Fruit fly (Drosophila melanogaster): Measurements from ENCODE around the gene CG10949.

CG10949 gene

DNA sequence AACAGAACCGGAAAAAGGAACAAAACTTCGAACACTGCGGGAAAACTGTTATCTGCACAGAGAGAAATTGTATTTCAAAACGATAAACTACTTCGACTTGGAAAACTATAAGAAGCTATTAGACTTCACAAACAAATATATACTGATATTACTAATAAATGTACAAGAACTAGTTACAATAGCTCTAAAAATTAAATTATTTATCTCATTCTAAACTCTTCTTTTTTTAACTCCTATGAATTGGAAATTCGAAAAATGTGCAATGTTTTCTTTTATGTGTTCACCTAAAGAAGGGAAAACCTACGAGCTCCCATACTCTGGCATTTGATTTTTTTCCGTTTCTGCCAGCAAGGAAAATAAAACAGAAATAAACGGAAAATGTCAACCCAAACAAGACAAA is 15.3 kb downstream of the CG10949 start (continued):
- TF ChIP-seq unpg (GFP tag; optimal IDR thresholded peaks at IDR 0.05) (no peak), CG15269 (tag; optimal IDR thresholded peaks at IDR 0.05) (peak; percentile 0), ac (GFP tag; optimal IDR thresholded peaks at IDR 0.05) (no peak), CG11504 (tag; optimal IDR thresholded peaks at IDR 0.05) (peak; percentile 14), CG7839 (tag; optimal IDR thresholded peaks at IDR 0.05) (peak; percentile 28), Hand (GFP tag; optimal IDR thresholded peaks at IDR 0.05) (peak; percentile 2), Hr51 (GFP tag; optimal IDR thresholded peaks at IDR 0.05) (peak in 1 of 2 experiments; percentile 8), CG2678 (tag; optimal IDR thresholded peaks at IDR 0.05) (peak; percentile 24), CG2120 (GFP tag; optimal IDR thresholded peaks at IDR 0.05) (peak; percentile 33), CG4282 (GFP tag; optimal IDR thresholded peaks at IDR 0.05) (no peak)

DNA sequence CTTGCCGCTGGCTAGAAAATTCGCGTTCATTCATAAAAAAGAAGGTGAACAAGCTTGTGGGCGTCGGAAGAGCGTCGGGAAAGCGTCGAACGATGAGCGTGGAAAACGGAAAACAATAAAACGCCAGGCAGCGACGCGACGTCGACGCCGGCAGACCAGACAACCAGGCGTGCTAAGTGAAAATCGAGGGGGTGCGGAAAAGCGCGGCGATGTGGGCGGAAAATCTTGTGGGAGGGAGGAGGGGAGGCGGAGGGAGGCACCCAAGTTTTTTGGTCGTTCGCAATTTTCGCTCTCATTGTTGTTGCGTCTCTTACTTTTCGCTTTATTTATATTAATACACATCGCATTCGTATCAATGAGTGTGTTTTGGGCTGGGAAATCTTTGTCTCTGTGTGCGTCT is 15.8 kb downstream of the CG10949 start:
- TF ChIP-seq Med (GFP tag) (peak; percentile 85), rib (GFP tag; IDR thresholded peaks at IDR 0.05) (0 out of 2 replicates have a peak, but pooled peaks have one; percentile 43), sob (GFP tag; IDR thresholded peaks at IDR 0.05) (0 out of 2 replicates have a peak, but pooled peaks have one; percentile 21), Eip74EF (GFP tag; optimal IDR thresholded peaks at IDR 0.05) (no peak), Deaf1 (tag; optimal IDR thresholded peaks at IDR 0.05) (peak; percentile 19), chinmo (GFP tag; IDR thresholded peaks at IDR 0.05; ENCODE audit: partially characterized antibody) (0 out of 4 replicates have a peak, but pooled peaks have one; percentile 40), sd (tag; optimal IDR thresholded peaks at IDR 0.05) (peak; percentile 57), HLH4C (GFP tag; IDR thresholded peaks at IDR 0.05; ENCODE audit: partially characterized antibody) (no peak), Asciz (GFP tag; optimal IDR thresholded peaks at IDR 0.05) (no peak), maf-S (GFP tag; optimal IDR thresholded peaks at IDR 0.05) (no peak), CG12769 (tag; optimal IDR thresholded peaks at IDR 0.05) (peak; percentile 22), NFAT (GFP tag; IDR thresholded peaks at IDR 0.05) (no peak), vnd (GFP tag; IDR thresholded peaks at IDR 0.05; ENCODE audit: partially characterized antibody) (no peak), CG15073 (GFP tag; optimal IDR thresholded peaks at IDR 0.05) (no peak), da (GFP tag; optimal IDR thresholded peaks at IDR 0.05) (no peak), abd-A (tag; optimal IDR thresholded peaks at IDR 0.05) (peak; percentile 81), CG5180 (GFP tag; optimal IDR thresholded peaks at IDR 0.05) (peak; percentile 81), CG8388 (GFP tag; optimal IDR thresholded peaks at IDR 0.05) (no peak), crol (GFP tag; IDR thresholded peaks at IDR 0.05) (peak; percentile 90), Adf1 (GFP tag; IDR thresholded peaks at IDR 0.05) (peak; percentile 96), CG10543 (GFP tag; optimal IDR thresholded peaks at IDR 0.05) (peak; percentile 65), sr (GFP tag; IDR thresholded peaks at IDR 0.05) (peak; percentile 100)

DNA sequence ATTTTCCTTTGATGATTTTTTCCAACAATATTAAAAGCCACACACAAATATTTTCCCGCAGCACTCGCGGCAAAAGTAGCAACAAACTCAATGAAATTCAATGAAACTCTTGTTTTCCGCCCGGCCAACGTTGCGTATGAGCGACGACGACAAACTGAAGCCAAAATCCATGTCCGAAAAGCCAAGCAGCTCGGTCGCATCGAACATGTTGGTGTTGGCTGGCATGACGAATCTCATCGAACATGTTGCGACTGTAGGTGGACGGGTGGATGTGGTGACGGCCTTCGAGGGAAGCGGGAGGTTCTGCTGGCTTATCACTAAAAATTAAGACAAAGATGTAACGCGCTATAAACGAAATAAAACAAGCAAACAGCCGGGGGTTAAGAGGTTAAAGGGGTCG is 17.5 kb downstream of the CG10949 start:
- TF ChIP-seq otp (GFP tag; IDR thresholded peaks at IDR 0.05) (no peak), yki (optimal IDR thresholded peaks at IDR 0.05) (no peak), CG31365 (tag; optimal IDR thresholded peaks at IDR 0.05) (no peak), so (GFP tag; IDR thresholded peaks at IDR 0.05) (no peak), knrl (GFP tag; IDR thresholded peaks at IDR 0.05; ENCODE audit: partially characterized antibody) (no peak), Med (GFP tag) (peak; percentile 76), crol (GFP tag; IDR thresholded peaks at IDR 0.05) (peak; percentile 74), grn (GFP tag; optimal IDR thresholded peaks at IDR 0.05) (no peak), zen (tag; optimal IDR thresholded peaks at IDR 0.05) (no peak), az2 (GFP tag; optimal IDR thresholded peaks at IDR 0.05) (no peak), mam (GFP tag; optimal IDR thresholded peaks at IDR 0.05) (no peak), Ada2b (GFP tag; IDR thresholded peaks at IDR 0.05) (no peak), dimm (GFP tag; IDR thresholded peaks at IDR 0.05) (no peak), C15 (GFP tag; IDR thresholded peaks at IDR 0.05) (no peak), sd (tag; optimal IDR thresholded peaks at IDR 0.05) (peak; percentile 65), jigr1 (GFP tag; IDR thresholded peaks at IDR 0.05) (no peak), CG15514 (GFP tag; optimal IDR thresholded peaks at IDR 0.05) (peak; percentile 24), CG8478 (optimal IDR thresholded peaks at IDR 0.05) (no peak), chinmo (GFP tag; IDR thresholded peaks at IDR 0.05; ENCODE audit: partially characterized antibody) (peak; percentile 61; the same call in 1 of the 4 replicates), CG7556 (GFP tag; optimal IDR thresholded peaks at IDR 0.05) (no peak), bbx (GFP tag; IDR thresholded peaks at IDR 0.05; ENCODE audit: partially characterized antibody) (no peak), sr (GFP tag; IDR thresholded peaks at IDR 0.05) (no peak)
